Fruit fly (Drosophila melanogaster): ENCODE data around the gene Smr.

The Smr gene

dm6 chrX:12719152-12719779, 23.2 kb downstream of the Smr start (continued):
- TF ChIP-seq CG7271 (tag; optimal IDR thresholded peaks at IDR 0.05) (no peak), CG11723 (GFP tag; optimal IDR thresholded peaks at IDR 0.05) (peak; percentile 7), Hr39 (optimal IDR thresholded peaks at IDR 0.05) (no peak), Eip74EF (GFP tag; optimal IDR thresholded peaks at IDR 0.05) (peak in 1 of 2 experiments; percentile 56), Meics (GFP tag; optimal IDR thresholded peaks at IDR 0.05) (peak; percentile 75), CG4730 (GFP tag; IDR thresholded peaks at IDR 0.05) (peak; percentile 56), trh (GFP tag; optimal IDR thresholded peaks at IDR 0.05) (no peak), pum (GFP tag; optimal IDR thresholded peaks at IDR 0.05) (peak; percentile 75), dpn (GFP tag; optimal IDR thresholded peaks at IDR 0.05) (peak; percentile 76 to 80), nom (GFP tag; optimal IDR thresholded peaks at IDR 0.05) (peak; percentile 69), Hsf (GFP tag; optimal IDR thresholded peaks at IDR 0.05) (peak; percentile 80), CG8924 (tag; optimal IDR thresholded peaks at IDR 0.05) (peak; percentile 63), da (GFP tag; optimal IDR thresholded peaks at IDR 0.05) (peak; percentile 35), exex (tag; optimal IDR thresholded peaks at IDR 0.05) (no peak), CG31441 (GFP tag; IDR thresholded peaks at IDR 0.05) (peak; percentile 68; the same call in 1 of the 2 replicates), wek (GFP tag; optimal IDR thresholded peaks at IDR 0.05) (peak; percentile 14), Opbp (GFP tag; IDR thresholded peaks at IDR 0.05; ENCODE audit: partially characterized antibody) (no peak), Bdp1 (GFP tag; optimal IDR thresholded peaks at IDR 0.05) (peak; percentile 69), Xbp1 (GFP tag; optimal IDR thresholded peaks at IDR 0.05) (peak; percentile 76), bab2 (GFP tag; optimal IDR thresholded peaks at IDR 0.05) (peak; percentile 65), chif (GFP tag; optimal IDR thresholded peaks at IDR 0.05) (peak; percentile 76 to 83), CG14860 (GFP tag; IDR thresholded peaks at IDR 0.05; ENCODE audit: partially characterized antibody) (no peak), CG2116 (GFP tag; optimal IDR thresholded peaks at IDR 0.05) (no peak), CG10543 (GFP tag; optimal IDR thresholded peaks at IDR 0.05) (no peak), CHES-1-like (GFP tag; optimal IDR thresholded peaks at IDR 0.05) (peak; percentile 68), ci (GFP tag; IDR thresholded peaks at IDR 0.05) (peak; percentile 69), cg (GFP tag; optimal IDR thresholded peaks at IDR 0.05) (no peak), pnt (GFP tag; optimal IDR thresholded peaks at IDR 0.05) (peak; percentile 72), dati (GFP tag; IDR thresholded peaks at IDR 0.05) (0 out of 2 replicates have a peak, but pooled peaks have one; percentile 22), pita (GFP tag; optimal IDR thresholded peaks at IDR 0.05) (no peak), bowl (GFP tag; IDR thresholded peaks at IDR 0.05) (no peak), br (optimal IDR thresholded peaks at IDR 0.05) (no peak), HmgD (GFP tag; optimal IDR thresholded peaks at IDR 0.05) (no peak), H2.0 (GFP tag; IDR thresholded peaks at IDR 0.05) (peak; percentile 51), Xrp1 (GFP tag; IDR thresholded peaks at IDR 0.05) (peak; percentile 68; the same call in 1 of the 2 replicates), Dref (GFP tag; IDR thresholded peaks at IDR 0.05) (no peak), onecut (GFP tag; IDR thresholded peaks at IDR 0.05) (peak; percentile 79), CG13894 (tag; optimal IDR thresholded peaks at IDR 0.05) (no peak), schlank (tag; optimal IDR thresholded peaks at IDR 0.05) (peak; percentile 9), NC2β (GFP tag; optimal IDR thresholded peaks at IDR 0.05) (peak; percentile 56), gsb (GFP tag; IDR thresholded peaks at IDR 0.05) (peak; percentile 16; the same call in 1 of the 2 replicates), en (GFP tag; optimal IDR thresholded peaks at IDR 0.05) (peak; percentile 42), caup (GFP tag; optimal IDR thresholded peaks at IDR 0.05; ENCODE audit: severe bottlenecking) (peak; percentile 72), C15 (GFP tag; IDR thresholded peaks at IDR 0.05) (no peak), CG4328 (GFP tag; optimal IDR thresholded peaks at IDR 0.05) (no peak), esg (GFP tag; conservative IDR thresholded peaks at IDR 0.05) (peak; percentile 61), pho (GFP tag; optimal IDR thresholded peaks at IDR 0.05) (peak; percentile 69), Drgx (GFP tag; IDR thresholded peaks at IDR 0.05) (peak; percentile 79), stwl (tag; optimal IDR thresholded peaks at IDR 0.05) (no peak), CG33213 (GFP tag; optimal IDR thresholded peaks at IDR 0.05) (peak; percentile 56), CG13775 (GFP tag; optimal IDR thresholded peaks at IDR 0.05) (peak; percentile 60)
